Worm (Caenorhabditis elegans): ENCODE results near the gene nhx-3.

ce11 chrV:7525695-7526094 is 19.6 kb downstream of the nhx-3 start, which contains the start of gene C54F6.18:
- no peak for TF ChIP-seq ama-1 (optimal IDR thresholded peaks at IDR 0.05)
- TF ChIP-seq hnd-1 (tag; optimal IDR thresholded peaks at IDR 0.05) = no peak
- TF ChIP-seq B0310.2 (tag; optimal IDR thresholded peaks at IDR 0.05) = no peak
- no peak for TF ChIP-seq hmbx-1 (tag; optimal IDR thresholded peaks at IDR 0.05)
- TF ChIP-seq ets-7 (tag; optimal IDR thresholded peaks at IDR 0.05) = no peak
- TF ChIP-seq flt-1 (GFP tag; IDR thresholded peaks at IDR 0.05) = no peak
- no peak for TF ChIP-seq scrt-1 (GFP tag; IDR thresholded peaks at IDR 0.05)
- TF ChIP-seq ceh-36 (tag; optimal IDR thresholded peaks at IDR 0.05) = no peak
